Fruit fly (Drosophila melanogaster) whole organism, adult: ENCODE measurements around the gene CG9628.

ENCODE experiments used
- CG11617 ChIP-seq: fragments of 200-800 bp; sonication (Bioruptor generic); optimal IDR thresholded peaks from 2 replicates; lab custom pipeline; 2017; ENCODE audit warnings: mild to moderate bottlenecking, missing biosample characterization, missing genetic modification reagents, missing genetic modification characterization
- CG12768 ChIP-seq: fragments of 200-800 bp; sonication (Bioruptor generic); optimal IDR thresholded peaks from 2 replicates; lab custom pipeline; 2017; ENCODE audit warnings: missing biosample characterization, missing genetic modification characterization, mild to moderate bottlenecking, moderate library complexity, missing genetic modification reagents
- CG14711 ChIP-seq: fragments of 200-800 bp; sonication (Bioruptor generic); optimal IDR thresholded peaks from 2 replicates; lab custom pipeline; 2018; ENCODE audit warnings: missing biosample characterization, mild to moderate bottlenecking, missing genetic modification characterization, moderate library complexity
- CG1620 ChIP-seq: fragments of 200-800 bp; sonication (Bioruptor generic); optimal IDR thresholded peaks from 2 replicates; lab custom pipeline; 2016; ENCODE audit warnings: missing biosample characterization, missing genetic modification characterization
- CG33017 ChIP-seq: fragments of 200-800 bp; sonication (Bioruptor generic); optimal IDR thresholded peaks from 2 replicates; lab custom pipeline; 2018; ENCODE audit warnings: missing biosample characterization, mild to moderate bottlenecking, missing genetic modification characterization, moderate library complexity
- CG5204 ChIP-seq: fragments of 200-800 bp; sonication (Bioruptor generic); optimal IDR thresholded peaks from 2 replicates; lab custom pipeline; 2016; ENCODE audit warnings: missing biosample characterization, missing genetic modification characterization
- CG7045 ChIP-seq: fragments of 200-800 bp; sonication (Bioruptor generic); optimal IDR thresholded peaks from 2 replicates; lab custom pipeline; 2017; ENCODE audit warnings: missing biosample characterization, mild to moderate bottlenecking, missing genetic modification characterization
- CG7101 ChIP-seq: fragments of 200-800 bp; sonication (Bioruptor generic); optimal IDR thresholded peaks from 2 replicates; lab custom pipeline; 2018; ENCODE audit warnings: missing biosample characterization, mild to moderate bottlenecking, missing genetic modification characterization, moderate library complexity
- Clk ChIP-seq: fragments of 200-800 bp; sonication (Bioruptor generic); optimal IDR thresholded peaks from 2 replicates; lab custom pipeline; 2017; ENCODE audit warnings: missing biosample characterization, missing genetic modification characterization
- Crg-1 ChIP-seq: fragments of 200-800 bp; sonication (Bioruptor generic); optimal IDR thresholded peaks from 2 replicates; lab custom pipeline; 2016; ENCODE audit warnings: missing biosample characterization, missing genetic modification characterization
- Hr96 ChIP-seq: fragments of 200-800 bp; sonication (Bioruptor generic); optimal IDR thresholded peaks from 2 replicates; lab custom pipeline; 2016; ENCODE audit warnings: missing biosample characterization, missing genetic modification characterization
- Mnt ChIP-seq: fragments of 200-800 bp; sonication (Bioruptor generic); optimal IDR thresholded peaks from 2 replicates; lab custom pipeline; 2016; ENCODE audit warnings: missing biosample characterization, mild to moderate bottlenecking, missing genetic modification characterization
- bab1 ChIP-seq: fragments of 200-800 bp; sonication (Bioruptor generic); optimal IDR thresholded peaks from 3 replicates; lab custom pipeline; 2019; ENCODE audit warnings: missing biosample characterization, mild to moderate bottlenecking, missing genetic modification characterization, moderate library complexity
- cic ChIP-seq: fragments of 200-800 bp; sonication (Bioruptor generic); optimal IDR thresholded peaks from 2 replicates; lab custom pipeline; 2017; ENCODE audit warnings: missing biosample characterization, mild to moderate bottlenecking, missing genetic modification characterization, moderate library complexity
- cnc ChIP-seq, 2 experiments: fragments of >200 bp; optimal IDR thresholded peaks; 2 replicates each; lab custom pipeline; 2017
- kay ChIP-seq: fragments of 200-800 bp; sonication (Bioruptor generic); peaks from one replicate; lab custom pipeline; 2016; ENCODE audit warnings: missing biosample characterization, missing genetic modification characterization, borderline replicate concordance
- ovo ChIP-seq: fragments of 200-800 bp; sonication (Bioruptor generic); optimal IDR thresholded peaks from 2 replicates; lab custom pipeline; 2016; ENCODE audit warnings: missing biosample characterization, missing genetic modification characterization
- pad ChIP-seq: fragments of 200-800 bp; sonication (Bioruptor generic); optimal IDR thresholded peaks from 3 replicates; lab custom pipeline; 2017; ENCODE audit warnings: missing biosample characterization, missing genetic modification characterization, mild to moderate bottlenecking, moderate library complexity, missing genetic modification reagents
- tj ChIP-seq: fragments of 200-800 bp; sonication (Bioruptor generic); optimal IDR thresholded peaks from 3 replicates; lab custom pipeline; 2017; ENCODE audit warnings: missing biosample characterization, mild to moderate bottlenecking, missing genetic modification characterization, moderate library complexity
- toe ChIP-seq: fragments of 200-800 bp; sonication (Bioruptor generic); optimal IDR thresholded peaks from 2 replicates; lab custom pipeline; 2016; ENCODE audit warnings: missing biosample characterization, missing genetic modification characterization

The CG9628 gene

dm6 chr3L:14617511-14618217 is 4.9 kb upstream of the CG9628 start:
- TF ChIP-seq Crg-1 (GFP tag; lab: Kevin White, UChicago): no peak
- no peak for TF ChIP-seq tj (GFP tag; lab: Kevin White, UChicago)
- TF ChIP-seq CG7045 (GFP tag; lab: Kevin White, UChicago): no peak
- TF ChIP-seq pad (GFP tag; lab: Kevin White, UChicago): no peak
- no peak for TF ChIP-seq CG14711 (tag; lab: Kevin White, UChicago)
- no peak for TF ChIP-seq cic (GFP tag; lab: Kevin White, UChicago)
- TF ChIP-seq CG12768: no peak
- TF ChIP-seq toe: no peak
- TF ChIP-seq bab1: no peak
- TF ChIP-seq CG7101 (tag; lab: Kevin White, UChicago): no peak
- no peak for TF ChIP-seq Hr96 (GFP tag; lab: Kevin White, UChicago)
- TF ChIP-seq CG1620 (GFP tag; lab: Kevin White, UChicago): no peak
- no peak for TF ChIP-seq kay
- no peak for TF ChIP-seq Clk
- no peak for TF ChIP-seq CG5204 (GFP tag; lab: Kevin White, UChicago)

- no peak for TF ChIP-seq CG7045 (GFP tag; lab: Kevin White, UChicago)
- no peak for TF ChIP-seq Crg-1 (GFP tag; lab: Kevin White, UChicago)
- TF ChIP-seq toe: no peak
- no peak for TF ChIP-seq kay
- no peak for TF ChIP-seq CG33017 (tag; lab: Kevin White, UChicago)
- TF ChIP-seq CG7101 (tag; lab: Kevin White, UChicago): no peak
- no peak for TF ChIP-seq Hr96 (GFP tag; lab: Kevin White, UChicago)
- TF ChIP-seq tj (GFP tag; lab: Kevin White, UChicago): no peak
- TF ChIP-seq cnc (optimal IDR thresholded peaks at IDR 0.05; lab: Kevin White, UChicago): no peak
- TF ChIP-seq bab1: no peak
- no peak for TF ChIP-seq CG11617 (GFP tag; lab: Kevin White, UChicago)
- no peak for TF ChIP-seq CG14711 (tag; lab: Kevin White, UChicago)
- no peak for TF ChIP-seq CG12768
- no peak for TF ChIP-seq Mnt (GFP tag; lab: Kevin White, UChicago)
- TF ChIP-seq CG5204 (GFP tag; lab: Kevin White, UChicago): no peak
- TF ChIP-seq pad (GFP tag; lab: Kevin White, UChicago): no peak
- no peak for TF ChIP-seq Clk
- no peak for TF ChIP-seq ovo (GFP tag; lab: Kevin White, UChicago)
Observed at dm6 chr3L:14618424-14618823, 4.2 kb upstream of the CG9628 start.

- TF ChIP-seq Crg-1 (GFP tag; lab: Kevin White, UChicago) (no peak), pad (GFP tag; lab: Kevin White, UChicago) (no peak), CG5204 (GFP tag; lab: Kevin White, UChicago) (no peak), bab1 (no peak), CG11617 (GFP tag; lab: Kevin White, UChicago) (no peak), ovo (GFP tag; lab: Kevin White, UChicago) (no peak), cic (GFP tag; lab: Kevin White, UChicago) (no peak), toe (no peak), CG7045 (GFP tag; lab: Kevin White, UChicago) (no peak), Mnt (GFP tag; lab: Kevin White, UChicago) (no peak), kay (no peak), CG7101 (tag; lab: Kevin White, UChicago) (no peak), tj (GFP tag; lab: Kevin White, UChicago) (no peak), CG12768 (no peak), Clk (no peak), CG33017 (tag; lab: Kevin White, UChicago) (no peak), CG1620 (GFP tag; lab: Kevin White, UChicago) (no peak), Hr96 (GFP tag; lab: Kevin White, UChicago) (no peak), cnc (optimal IDR thresholded peaks at IDR 0.05; lab: Kevin White, UChicago) (no peak)
Observed at dm6 chr3L:14618942-14619341, 3.7 kb upstream of the CG9628 start.

dm6 chr3L:14621464-14621863 is 1.1 kb upstream of the CG9628 start:
- TF ChIP-seq bab1 (no peak), kay (peak; percentile 18)

dm6 chr3L:14624425-14625309 is 2.1 kb downstream of the CG9628 start:
- TF ChIP-seq kay (peak; percentile 67), CG5204 (GFP tag; lab: Kevin White, UChicago) (no peak), ovo (GFP tag; lab: Kevin White, UChicago) (peak; percentile 33)

- no peak for TF ChIP-seq Clk
- no peak for TF ChIP-seq pad (GFP tag; lab: Kevin White, UChicago)
- no peak for TF ChIP-seq cnc (optimal IDR thresholded peaks at IDR 0.05; lab: Kevin White, UChicago)
- no peak for TF ChIP-seq tj (GFP tag; lab: Kevin White, UChicago)
- no peak for TF ChIP-seq ovo (GFP tag; lab: Kevin White, UChicago)
- no peak for TF ChIP-seq kay
- TF ChIP-seq Crg-1 (GFP tag; lab: Kevin White, UChicago): no peak
- TF ChIP-seq CG14711 (tag; lab: Kevin White, UChicago): no peak
- no peak for TF ChIP-seq CG12768
- no peak for TF ChIP-seq CG7045 (GFP tag; lab: Kevin White, UChicago)
- no peak for TF ChIP-seq Hr96 (GFP tag; lab: Kevin White, UChicago)
- TF ChIP-seq CG7101 (tag; lab: Kevin White, UChicago): no peak
- no peak for TF ChIP-seq toe
- no peak for TF ChIP-seq bab1
Observed at dm6 chr3L:14625568-14625996, 3.0 kb downstream of the CG9628 start.
